Worm (Caenorhabditis elegans) whole organism, L4 larva: ENCODE results near the gene spp-8.

Experiments used
- D1046.2 ChIP-seq: fragments of 200-800 bp; sonication (Bioruptor generic); IDR thresholded peaks from 2 replicates; pipeline ENCODE4 v1.3.6; 2022; ENCODE audit warnings: missing genetic modification characterization, missing compliant biosample characterization
- F10B5.3 ChIP-seq: sonication (generic microtip); optimal IDR thresholded peaks from 2 replicates; lab custom pipeline; 2016; ENCODE audit warnings: mild to moderate bottlenecking, missing genetic modification characterization, missing compliant biosample characterization
- F37D6.2 ChIP-seq: sonication (generic microtip); optimal IDR thresholded peaks from 2 replicates; lab custom pipeline; 2016; ENCODE audit warnings: mild to moderate bottlenecking, missing genetic modification characterization, missing compliant biosample characterization
- T20F7.1 ChIP-seq: fragments of 200-800 bp; sonication (Bioruptor generic); optimal IDR thresholded peaks from 2 replicates; lab custom pipeline; 2018; ENCODE audit warnings: mild to moderate bottlenecking, missing genetic modification characterization, missing compliant biosample characterization
- Y105C5A.15 ChIP-seq: fragments of 200-800 bp; sonication (Bioruptor generic); IDR thresholded peaks from 2 replicates; pipeline ENCODE4 v1.3.6; 2022; ENCODE audit warnings: missing genetic modification characterization, missing compliant biosample characterization
- Y5F2A.4 ChIP-seq: fragments of 200-800 bp; sonication (Bioruptor generic); optimal IDR thresholded peaks from 2 replicates; lab custom pipeline; 2018; ENCODE audit warnings: mild to moderate bottlenecking, missing genetic modification characterization, missing compliant biosample characterization
- ZK337.2 ChIP-seq: fragments of 200-800 bp; sonication (Bioruptor generic); IDR thresholded peaks from 2 replicates; pipeline ENCODE4 v1.3.6; 2022; ENCODE audit warnings: missing genetic modification reagents, missing genetic modification characterization, missing compliant biosample characterization
- ZK546.5 ChIP-seq, 2 experiments: sonication (generic microtip); optimal IDR thresholded peaks; 2 replicates each; lab custom pipeline; 2017; ENCODE audit warnings: missing biosample characterization in 2 of 2, missing genetic modification characterization in 2 of 2
- arid-1 ChIP-seq: fragments of 200-800 bp; sonication (Bioruptor generic); conservative IDR thresholded peaks from 2 replicates; pipeline ENCODE4 v1.3.6; 2022; ENCODE audit warnings: missing genetic modification reagents, missing genetic modification characterization, missing compliant biosample characterization
- attf-4 ChIP-seq: sonication (generic microtip); optimal IDR thresholded peaks from 3 replicates; lab custom pipeline; 2017; ENCODE audit warnings: missing biosample characterization, missing genetic modification characterization
- ceh-28 ChIP-seq: fragments of 150-350 bp; optimal IDR thresholded peaks from 2 replicates; lab custom pipeline; 2014; ENCODE audit warnings: missing biosample characterization, missing genetic modification reagents, missing genetic modification characterization
- ceh-32 ChIP-seq: sonication (generic microtip); optimal IDR thresholded peaks from 2 replicates; lab custom pipeline; 2016; ENCODE audit warnings: mild to moderate bottlenecking, missing genetic modification characterization, missing compliant biosample characterization; ENCODE audit not compliant: poor library complexity
- ceh-62 ChIP-seq: sonication (generic microtip); optimal IDR thresholded peaks from 2 replicates; lab custom pipeline; 2017; ENCODE audit warnings: missing biosample characterization, missing genetic modification characterization
- ceh-82 ChIP-seq: sonication (generic microtip); optimal IDR thresholded peaks from 2 replicates; lab custom pipeline; 2017; ENCODE audit warnings: missing biosample characterization, missing genetic modification characterization
- daf-12 ChIP-seq: fragments of 150-350 bp; optimal IDR thresholded peaks from 2 replicates; lab custom pipeline; 2014; ENCODE audit warnings: missing biosample characterization, missing genetic modification reagents, missing genetic modification characterization
- daf-16 ChIP-seq, 3 experiments: sonication (generic microtip); optimal IDR thresholded peaks; 2 replicates each; lab custom pipeline; 2016 to 2017; ENCODE audit warnings: missing genetic modification characterization in 3 of 3, missing genetic modification reagents in 3 of 3, mild to moderate bottlenecking in 2 of 3, missing compliant biosample characterization in 2 of 3, missing biosample characterization in 1 of 3, moderate library complexity in 1 of 3
- dmd-8 ChIP-seq: fragments of 200-800 bp; sonication (Bioruptor generic); IDR thresholded peaks from 2 replicates; pipeline ENCODE4 v1.3.6; 2022; ENCODE audit warnings: missing genetic modification characterization, missing compliant biosample characterization
- dpl-1 ChIP-seq: fragments of 150-350 bp; optimal IDR thresholded peaks from 2 replicates; lab custom pipeline; 2014; ENCODE audit warnings: missing biosample characterization, missing genetic modification reagents, missing genetic modification characterization
- duxl-1 ChIP-seq: sonication (generic microtip); optimal IDR thresholded peaks from 2 replicates; lab custom pipeline; 2016; ENCODE audit warnings: mild to moderate bottlenecking, missing genetic modification characterization, moderate library complexity, missing compliant biosample characterization; ENCODE audit not compliant: poor library complexity
- dve-1 ChIP-seq: sonication (generic microtip); optimal IDR thresholded peaks from 2 replicates; lab custom pipeline; 2017; ENCODE audit warnings: antibody characterized with exemption, mild to moderate bottlenecking, missing genetic modification characterization, missing compliant biosample characterization; ENCODE audit not compliant: insufficient read depth
- egl-43 ChIP-seq: fragments of 200-800 bp; sonication (Bioruptor generic); IDR thresholded peaks from 2 replicates; pipeline ENCODE4 v1.3.6; 2022; ENCODE audit warnings: missing genetic modification reagents, missing genetic modification characterization, missing compliant biosample characterization
- fkh-10 ChIP-seq: fragments of 150-350 bp; optimal IDR thresholded peaks from 2 replicates; lab custom pipeline; 2014; ENCODE audit warnings: missing biosample characterization, missing genetic modification reagents, missing genetic modification characterization
- fos-1 ChIP-seq: fragments of 150-350 bp; optimal IDR thresholded peaks from 2 replicates; lab custom pipeline; 2014; ENCODE audit warnings: missing biosample characterization, missing genetic modification characterization
- hlh-11 ChIP-seq: fragments of 200-800 bp; sonication (Bioruptor generic); optimal IDR thresholded peaks from 2 replicates; lab custom pipeline; 2018; ENCODE audit warnings: mild to moderate bottlenecking, missing genetic modification characterization, missing compliant biosample characterization
- hlh-30 ChIP-seq: sonication (generic microtip); optimal IDR thresholded peaks from 2 replicates; lab custom pipeline; 2017; ENCODE audit warnings: antibody characterized with exemption, mild to moderate bottlenecking, missing genetic modification characterization, missing compliant biosample characterization; ENCODE audit not compliant: insufficient read depth
- hmg-1.1 ChIP-seq: fragments of 200-800 bp; sonication (Bioruptor generic); IDR thresholded peaks from 2 replicates; pipeline ENCODE4 v1.3.6; 2022; ENCODE audit warnings: missing genetic modification reagents, missing genetic modification characterization, missing compliant biosample characterization
- jun-1 ChIP-seq: fragments of 150-350 bp; optimal IDR thresholded peaks from 2 replicates; lab custom pipeline; 2014; ENCODE audit warnings: missing biosample characterization, missing genetic modification reagents, missing genetic modification characterization
- lim-7 ChIP-seq: fragments of 200-800 bp; sonication (Bioruptor generic); IDR thresholded peaks from 2 replicates; pipeline ENCODE4 v1.3.6; 2022; ENCODE audit warnings: missing genetic modification characterization, missing compliant biosample characterization
- lin-13 ChIP-seq: fragments of 150-350 bp; optimal IDR thresholded peaks from 2 replicates; lab custom pipeline; 2014; ENCODE audit warnings: missing biosample characterization, missing genetic modification reagents, missing genetic modification characterization
- lin-15B ChIP-seq: fragments of 150-350 bp; sonication (generic microtip); optimal IDR thresholded peaks from 3 replicates; lab custom pipeline; 2014; ENCODE audit warnings: missing biosample characterization, missing genetic modification characterization
- madf-9 ChIP-seq: fragments of 200-800 bp; sonication (Bioruptor generic); conservative IDR thresholded peaks from 2 replicates; pipeline ENCODE4 v1.3.6; 2022; ENCODE audit warnings: missing genetic modification reagents, missing genetic modification characterization, missing compliant biosample characterization
- mdt-29 ChIP-seq: fragments of 200-800 bp; sonication (Bioruptor generic); IDR thresholded peaks from 2 replicates; pipeline ENCODE4 v1.3.6; 2022; ENCODE audit warnings: missing genetic modification reagents, missing genetic modification characterization, missing compliant biosample characterization
- mep-1 ChIP-seq: fragments of 150-350 bp; sonication (generic microtip); optimal IDR thresholded peaks from 3 replicates; lab custom pipeline; 2014; ENCODE audit warnings: missing biosample characterization, missing genetic modification characterization
- mes-2 ChIP-seq: sonication (generic microtip); optimal IDR thresholded peaks from 2 replicates; lab custom pipeline; 2016; ENCODE audit warnings: missing genotype, mild to moderate bottlenecking, missing genetic modification characterization, missing compliant biosample characterization; ENCODE audit not compliant: poor library complexity, severe bottlenecking
- mxl-2 ChIP-seq: fragments of 200-800 bp; sonication (Bioruptor generic); conservative IDR thresholded peaks from 2 replicates; pipeline ENCODE4 v1.3.6; 2022; ENCODE audit warnings: missing genetic modification reagents, missing genetic modification characterization, missing compliant biosample characterization
- nhr-10 ChIP-seq: fragments of 150-350 bp; optimal IDR thresholded peaks from 2 replicates; lab custom pipeline; 2014; ENCODE audit warnings: missing biosample characterization, missing genetic modification characterization
- nhr-102 ChIP-seq: sonication (generic microtip); optimal IDR thresholded peaks from 2 replicates; lab custom pipeline; 2016; ENCODE audit warnings: mild to moderate bottlenecking, missing genetic modification characterization, moderate library complexity, missing compliant biosample characterization
- nhr-111 ChIP-seq: fragments of 200-800 bp; sonication (Bioruptor generic); optimal IDR thresholded peaks from 2 replicates; lab custom pipeline; 2018; ENCODE audit warnings: mild to moderate bottlenecking, missing genetic modification characterization, missing compliant biosample characterization
- nhr-237 ChIP-seq: sonication (generic microtip); optimal IDR thresholded peaks from 2 replicates; lab custom pipeline; 2017; ENCODE audit warnings: missing biosample characterization, missing genetic modification characterization
- nhr-25 ChIP-seq: sonication (generic microtip); optimal IDR thresholded peaks from 2 replicates; lab custom pipeline; 2017; ENCODE audit warnings: missing genetic modification characterization, mild to moderate bottlenecking, missing compliant biosample characterization, antibody characterized with exemption, moderate library complexity, borderline replicate concordance; ENCODE audit not compliant: insufficient read depth
- nhr-28 ChIP-seq: fragments of 150-350 bp; optimal IDR thresholded peaks from 2 replicates; lab custom pipeline; 2014; ENCODE audit warnings: missing biosample characterization, missing genetic modification characterization
- nhr-41 ChIP-seq: fragments of 200-800 bp; sonication (Bioruptor generic); IDR thresholded peaks from 2 replicates; pipeline ENCODE4 v1.3.6; 2022; ENCODE audit warnings: missing genetic modification reagents, missing genetic modification characterization, missing compliant biosample characterization
- pha-4 ChIP-seq, 2 experiments: fragments of 150-350 bp in 1 of 2; fragments of 200-800 bp in 1 of 2; sonication (Bioruptor generic) in 1 of 2; IDR thresholded peaks in 1 of 2; optimal IDR thresholded peaks in 1 of 2; 2 replicates each; pipeline versions ENCODE4 v1.3.6 to Lab custom; 2014 to 2022; ENCODE audit warnings: missing genetic modification characterization in 2 of 2, missing genetic modification reagents in 2 of 2, missing biosample characterization in 1 of 2, missing compliant biosample characterization in 1 of 2
- snpc-4 ChIP-seq: fragments of 150-350 bp; optimal IDR thresholded peaks from 2 replicates; lab custom pipeline; 2014; ENCODE audit warnings: missing biosample characterization, missing genetic modification characterization
- spr-1 ChIP-seq: sonication (generic microtip); optimal IDR thresholded peaks from 2 replicates; lab custom pipeline; 2016; ENCODE audit warnings: mild to moderate bottlenecking, missing genetic modification characterization, missing compliant biosample characterization
- tag-97 ChIP-seq: fragments of 200-800 bp; sonication (Bioruptor generic); IDR thresholded peaks from 2 replicates; pipeline ENCODE4 v1.3.6; 2022; ENCODE audit warnings: missing genetic modification characterization, missing compliant biosample characterization
- tra-1 ChIP-seq: fragments of 200-800 bp; sonication (Bioruptor generic); IDR thresholded peaks from 2 replicates; pipeline ENCODE4 v1.3.6; 2022; ENCODE audit warnings: missing genetic modification reagents, missing genetic modification characterization, missing compliant biosample characterization
- unc-39 ChIP-seq: sonication (generic microtip); optimal IDR thresholded peaks from 2 replicates; lab custom pipeline; 2017; ENCODE audit warnings: missing biosample characterization, missing genetic modification characterization
- vab-7 ChIP-seq: fragments of 200-800 bp; sonication (Bioruptor generic); IDR thresholded peaks from 2 replicates; pipeline ENCODE4 v1.3.6; 2022; ENCODE audit warnings: missing genetic modification reagents, missing genetic modification characterization, missing compliant biosample characterization
- zfp-3 ChIP-seq: fragments of 200-800 bp; sonication (Bioruptor generic); conservative IDR thresholded peaks from 2 replicates; pipeline ENCODE4 v1.3.6; 2022; ENCODE audit warnings: missing genetic modification reagents, missing genetic modification characterization, missing compliant biosample characterization

spp-8 gene

ce11 chrIV:8481308-8481707 lies at the start of gene spp-8:
Gene spp-8, plus strand, starts transcription at chrIV:8481664.
- TF ChIP-seq F37D6.2 (tag; lab: Kevin White, UChicago) (no peak), arid-1 (GFP tag; lab: Robert Waterston, UW) (no peak), mdt-29 (GFP tag; lab: Robert Waterston, UW) (no peak), ZK546.5 (tag; optimal IDR thresholded peaks at IDR 0.05; lab: Kevin White, UChicago) (no peak), spr-1 (no peak), hmg-1.1 (GFP tag; lab: Robert Waterston, UW) (no peak), ceh-28 (tag; lab: Kevin White, UChicago) (no peak), mep-1 (tag; lab: Kevin White, UChicago) (no peak), mxl-2 (GFP tag; lab: Robert Waterston, UW) (no peak), fos-1 (no peak), lin-13 (GFP tag; lab: Kevin White, UChicago) (no peak), hlh-30 (tag; lab: Kevin White, UChicago) (peak; percentile 67), ceh-32 (tag; lab: Kevin White, UChicago) (no peak), mes-2 (tag; lab: Kevin White, UChicago) (no peak), nhr-41 (GFP tag; lab: Robert Waterston, UW) (no peak), unc-39 (tag; lab: Kevin White, UChicago) (no peak), ZK337.2 (no peak), Y5F2A.4 (GFP tag; lab: Kevin White, UChicago) (no peak), T20F7.1 (GFP tag; lab: Kevin White, UChicago) (no peak), nhr-25 (tag; lab: Kevin White, UChicago) (no peak), dve-1 (tag; lab: Kevin White, UChicago) (peak; percentile 80), D1046.2 (no peak), hlh-11 (tag; lab: Kevin White, UChicago) (peak; percentile 83), F10B5.3 (tag; lab: Kevin White, UChicago) (no peak), jun-1 (tag; lab: Kevin White, UChicago) (no peak), dpl-1 (GFP tag; lab: Kevin White, UChicago) (no peak), nhr-111 (GFP tag; lab: Kevin White, UChicago) (no peak), nhr-28 (tag; lab: Kevin White, UChicago) (peak; percentile 98), daf-16 (GFP tag; optimal IDR thresholded peaks at IDR 0.05; lab: Kevin White, UChicago) (no peak), daf-16 (tag; optimal IDR thresholded peaks at IDR 0.05; lab: Kevin White, UChicago) (peak; percentile 82), fkh-10 (GFP tag; lab: Kevin White, UChicago) (no peak), snpc-4 (no peak), nhr-102 (tag; lab: Kevin White, UChicago) (peak; percentile 15), tra-1 (GFP tag; lab: Robert Waterston, UW) (0 out of 2 replicates have a peak, but pooled peaks have one; percentile 20), egl-43 (GFP tag; lab: Robert Waterston, UW) (no peak), dmd-8 (GFP tag; lab: Robert Waterston, UW) (no peak), pha-4 (GFP tag; IDR thresholded peaks at IDR 0.05; lab: Robert Waterston, UW) (peak; percentile 45; the same call in 1 of the 2 replicates), pha-4 (tag; optimal IDR thresholded peaks at IDR 0.05; lab: Kevin White, UChicago) (no peak), duxl-1 (tag; lab: Kevin White, UChicago) (no peak), nhr-10 (tag; lab: Kevin White, UChicago) (no peak), madf-9 (no peak), lim-7 (GFP tag; lab: Robert Waterston, UW) (no peak), tag-97 (GFP tag; lab: Robert Waterston, UW) (no peak), zfp-3 (GFP tag; lab: Robert Waterston, UW) (no peak), lin-15B (tag; lab: Kevin White, UChicago) (no peak), ceh-82 (tag; lab: Kevin White, UChicago) (no peak), Y105C5A.15 (GFP tag; lab: Robert Waterston, UW) (no peak), ceh-62 (no peak), nhr-237 (no peak), vab-7 (GFP tag; lab: Robert Waterston, UW) (no peak), attf-4 (tag; lab: Kevin White, UChicago) (no peak), daf-12 (no peak)
